Fruit fly (Drosophila melanogaster) whole organism, wandering third instar larva: ENCODE measurements around the gene tal-AA.
A peak's percentile ranks its signal among the peaks of the same experiment; 100 is the strongest.

Experiments
- Abd-B ChIP-seq: fragments of >200 bp; optimal IDR thresholded peaks from 2 replicates; lab custom pipeline; 2017; ENCODE audit warnings: missing biosample characterization, missing genetic modification characterization
- CG32264 ChIP-seq: fragments of 200-800 bp; sonication (Bioruptor generic); optimal IDR thresholded peaks from 2 replicates; lab custom pipeline; 2016; ENCODE audit warnings: missing biosample characterization, missing genetic modification characterization
- CG9705 ChIP-seq: fragments of 200-800 bp; sonication (Bioruptor generic); optimal IDR thresholded peaks from 2 replicates; lab custom pipeline; 2018; ENCODE audit warnings: missing biosample characterization, mild to moderate bottlenecking, missing genetic modification characterization
- CrebA ChIP-seq: fragments of 200-800 bp; sonication (Bioruptor generic); optimal IDR thresholded peaks from 2 replicates; lab custom pipeline; 2016; ENCODE audit warnings: missing biosample characterization, mild to moderate bottlenecking, missing genetic modification characterization, borderline replicate concordance
- Dfd ChIP-seq: fragments of >200 bp; optimal IDR thresholded peaks from 2 replicates; lab custom pipeline; 2017; ENCODE audit warnings: missing biosample characterization, missing genetic modification characterization
- Dif ChIP-seq: fragments of 200-275, 200-300 bp; sonication (Bioruptor generic); optimal IDR thresholded peaks from 2 replicates; lab custom pipeline; 2018; ENCODE audit warnings: missing biosample characterization, missing genetic modification characterization; ENCODE audit not compliant: partially characterized antibody
- HLH106 ChIP-seq: fragments of 200-800 bp; optimal IDR thresholded peaks from 3 replicates; lab custom pipeline; 2019; ENCODE audit warnings: missing biosample characterization, mild to moderate bottlenecking, missing genetic modification characterization, moderate library complexity
- Hr78 ChIP-seq: fragments of >200 bp; optimal IDR thresholded peaks from 2 replicates; lab custom pipeline; 2017; ENCODE audit warnings: missing biosample characterization, missing genetic modification characterization
- Jra ChIP-seq: sonication (Bioruptor generic); optimal IDR thresholded peaks from 2 replicates; lab custom pipeline; 2016; ENCODE audit warnings: missing biosample characterization, missing genetic modification characterization
- Mio ChIP-seq: sonication (Bioruptor generic); optimal IDR thresholded peaks from 2 replicates; lab custom pipeline; 2016; ENCODE audit warnings: missing biosample characterization, missing genetic modification characterization
- Myc ChIP-seq: fragments of >200 bp; optimal IDR thresholded peaks from 2 replicates; lab custom pipeline; 2017
- N ChIP-seq: fragments of >200 bp; optimal IDR thresholded peaks from 2 replicates; lab custom pipeline; 2018; ENCODE audit warnings: missing biosample characterization, missing external identifiers, missing genetic modification characterization
- OdsH ChIP-seq: fragments of 200-800 bp; sonication (Bioruptor generic); optimal IDR thresholded peaks from 2 replicates; lab custom pipeline; 2016; ENCODE audit warnings: missing biosample characterization, mild to moderate bottlenecking, missing genetic modification characterization
- Rel ChIP-seq, 2 experiments: fragments of 200-800 bp; sonication (Bioruptor generic) in 1 of 2; optimal IDR thresholded peaks; 2 replicates in 1 of 2; 3 replicates in 1 of 2; lab custom pipeline; 2016 to 2019; ENCODE audit warnings: mild to moderate bottlenecking in 2 of 2, missing biosample characterization in 2 of 2, missing genetic modification characterization in 2 of 2, moderate library complexity in 1 of 2
- Sp1 ChIP-seq: fragments of 200-800 bp; sonication (Bioruptor generic); optimal IDR thresholded peaks from 3 replicates; lab custom pipeline; 2019; ENCODE audit warnings: missing biosample characterization, mild to moderate bottlenecking, missing genetic modification characterization, moderate library complexity
- Vsx2 ChIP-seq: fragments of 200-300, 225-300 bp; sonication (Bioruptor generic); optimal IDR thresholded peaks from 2 replicates; lab custom pipeline; 2018; ENCODE audit warnings: missing biosample characterization, missing genetic modification characterization; ENCODE audit not compliant: partially characterized antibody
- br ChIP-seq: fragments of 200-800 bp; sonication (Bioruptor generic); optimal IDR thresholded peaks from 2 replicates; lab custom pipeline; 2016; ENCODE audit warnings: missing biosample characterization, missing genetic modification characterization
- brk ChIP-seq: fragments of 200-800 bp; sonication (Bioruptor generic); optimal IDR thresholded peaks from 2 replicates; lab custom pipeline; 2016; ENCODE audit warnings: missing biosample characterization, mild to moderate bottlenecking, missing genetic modification characterization
- dl ChIP-seq, 2 experiments: fragments of 175-275, 200-275 bp in 1 of 2; fragments of 200-275 bp in 1 of 2; sonication (Bioruptor generic); optimal IDR thresholded peaks; lab custom pipeline; 2018; ENCODE audit warnings: mild to moderate bottlenecking in 2 of 2, missing biosample characterization in 2 of 2, missing genetic modification characterization in 2 of 2, moderate library complexity in 2 of 2; ENCODE audit not compliant: partially characterized antibody in 2 of 2, insufficient read depth in 1 of 2
- dmrt93B ChIP-seq: fragments of 200-800 bp; sonication (Bioruptor generic); optimal IDR thresholded peaks from 2 replicates; lab custom pipeline; 2018; ENCODE audit warnings: missing biosample characterization, mild to moderate bottlenecking, missing genetic modification characterization
- dsf ChIP-seq: sonication (Bioruptor generic); optimal IDR thresholded peaks from 2 replicates; lab custom pipeline; 2016; ENCODE audit warnings: missing biosample characterization, missing genetic modification characterization, borderline replicate concordance
- ey ChIP-seq: fragments of 200-800 bp; sonication (Bioruptor generic); optimal IDR thresholded peaks from 2 replicates; lab custom pipeline; 2016; ENCODE audit warnings: missing biosample characterization, missing genetic modification characterization
- foxo ChIP-seq, 2 experiments: fragments of 200-800 bp; sonication (Bioruptor generic); optimal IDR thresholded peaks; 2 replicates in 1 of 2; 3 replicates in 1 of 2; lab custom pipeline; 2016 to 2017; ENCODE audit warnings: missing biosample characterization in 2 of 2, missing genetic modification characterization in 2 of 2
- fru ChIP-seq: fragments of 200-800 bp; sonication (Bioruptor generic); optimal IDR thresholded peaks from 3 replicates; lab custom pipeline; 2016; ENCODE audit warnings: missing biosample characterization, mild to moderate bottlenecking, missing genetic modification characterization
- h ChIP-seq: fragments of 200-800 bp; sonication (Bioruptor generic); optimal IDR thresholded peaks from 3 replicates; lab custom pipeline; 2016; ENCODE audit warnings: missing biosample characterization, mild to moderate bottlenecking, missing genetic modification characterization
- jim ChIP-seq: fragments of 175-275, 200-325 bp; sonication (Bioruptor generic); optimal IDR thresholded peaks from 2 replicates; lab custom pipeline; 2016; ENCODE audit warnings: missing biosample characterization, mild to moderate bottlenecking, missing genetic modification characterization
- pan ChIP-seq: fragments of >200 bp; optimal IDR thresholded peaks from 2 replicates; lab custom pipeline; 2017
- psq ChIP-seq: fragments of 200-800 bp; sonication (Bioruptor generic); optimal IDR thresholded peaks from 3 replicates; lab custom pipeline; 2017; ENCODE audit warnings: missing biosample characterization, mild to moderate bottlenecking, missing genetic modification characterization, moderate library complexity
- rgr ChIP-seq: fragments of 200-800 bp; sonication (Bioruptor generic); optimal IDR thresholded peaks from 3 replicates; lab custom pipeline; 2016; ENCODE audit warnings: missing biosample characterization, mild to moderate bottlenecking, missing genetic modification characterization
- sage ChIP-seq: fragments of 200-800 bp; sonication (Bioruptor generic); optimal IDR thresholded peaks from 2 replicates; lab custom pipeline; 2016; ENCODE audit warnings: missing biosample characterization, mild to moderate bottlenecking, missing genetic modification characterization
- sv ChIP-seq: fragments of 200-800 bp; sonication (Bioruptor generic); optimal IDR thresholded peaks from 3 replicates; lab custom pipeline; 2016; ENCODE audit warnings: missing biosample characterization, missing genetic modification characterization
- tai ChIP-seq: sonication (Bioruptor generic); optimal IDR thresholded peaks from 2 replicates; lab custom pipeline; 2016; ENCODE audit warnings: missing biosample characterization, missing genetic modification characterization
- usp ChIP-seq: fragments of >200 bp; optimal IDR thresholded peaks from 2 replicates; lab custom pipeline; 2017; ENCODE audit warnings: missing biosample characterization, missing genetic modification characterization
- woc ChIP-seq: sonication (Bioruptor generic); optimal IDR thresholded peaks from 2 replicates; lab custom pipeline; 2016; ENCODE audit warnings: missing biosample characterization, mild to moderate bottlenecking, missing genetic modification characterization

Gene tal-AA

DNA sequence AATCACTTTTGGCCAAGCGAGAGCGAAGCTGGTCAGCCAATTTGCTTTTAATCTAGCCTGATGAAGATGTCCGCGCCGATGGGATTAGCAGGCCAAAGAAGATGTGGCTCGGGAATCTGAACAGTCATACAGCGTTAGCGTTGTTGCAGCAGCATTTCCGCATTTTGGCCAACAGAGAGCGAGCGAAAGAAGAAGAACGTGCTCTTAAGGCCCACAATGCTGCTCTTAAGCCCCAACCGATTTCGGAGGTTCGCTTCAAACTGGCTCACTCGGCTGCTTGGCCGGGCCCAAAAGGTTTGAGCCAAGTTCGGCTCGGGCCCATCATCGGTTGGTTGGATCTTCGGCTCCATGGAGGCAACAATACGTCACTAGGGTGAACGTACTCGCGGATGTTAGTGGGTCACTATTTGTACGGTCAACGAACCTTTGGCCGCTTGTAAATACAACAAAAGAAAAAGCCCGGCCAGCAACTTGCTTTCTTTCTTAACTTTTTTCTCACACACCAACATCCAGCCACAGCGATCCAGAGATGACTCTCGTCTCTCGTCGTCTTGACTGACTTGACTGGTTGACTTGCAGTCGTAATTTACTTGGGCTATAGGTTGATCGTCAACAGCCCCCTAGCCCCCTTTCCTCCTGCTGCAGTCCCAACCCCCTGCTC is 23.2 kb upstream of the tal-AA start:
- TF ChIP-seq h (GFP tag; lab: Kevin White, UChicago) (no peak), Dif (GFP tag; lab: Kevin White, UChicago) (peak; percentile 36)

DNA sequence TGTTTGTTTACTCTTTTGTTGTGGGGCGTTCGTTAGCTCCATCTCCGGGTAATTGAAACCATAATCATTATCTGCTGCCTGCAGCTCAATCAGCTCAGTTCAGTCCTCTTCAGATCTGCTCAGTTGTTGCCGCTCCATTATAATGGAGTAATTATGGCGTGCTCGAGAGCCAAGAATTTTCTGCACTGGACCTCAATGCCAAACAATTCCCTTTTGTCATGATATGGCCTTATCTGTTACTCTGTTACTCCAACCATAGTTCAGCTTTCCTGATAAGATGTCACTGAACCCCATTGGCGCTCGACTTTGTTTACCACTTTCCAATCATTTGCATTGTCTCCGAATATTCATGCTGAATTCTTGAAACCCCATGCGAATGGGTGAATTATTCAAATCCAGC is 22.1 kb upstream of the tal-AA start:
- no peak for TF ChIP-seq HLH106 (tag; lab: Kevin White, UChicago)

DNA sequence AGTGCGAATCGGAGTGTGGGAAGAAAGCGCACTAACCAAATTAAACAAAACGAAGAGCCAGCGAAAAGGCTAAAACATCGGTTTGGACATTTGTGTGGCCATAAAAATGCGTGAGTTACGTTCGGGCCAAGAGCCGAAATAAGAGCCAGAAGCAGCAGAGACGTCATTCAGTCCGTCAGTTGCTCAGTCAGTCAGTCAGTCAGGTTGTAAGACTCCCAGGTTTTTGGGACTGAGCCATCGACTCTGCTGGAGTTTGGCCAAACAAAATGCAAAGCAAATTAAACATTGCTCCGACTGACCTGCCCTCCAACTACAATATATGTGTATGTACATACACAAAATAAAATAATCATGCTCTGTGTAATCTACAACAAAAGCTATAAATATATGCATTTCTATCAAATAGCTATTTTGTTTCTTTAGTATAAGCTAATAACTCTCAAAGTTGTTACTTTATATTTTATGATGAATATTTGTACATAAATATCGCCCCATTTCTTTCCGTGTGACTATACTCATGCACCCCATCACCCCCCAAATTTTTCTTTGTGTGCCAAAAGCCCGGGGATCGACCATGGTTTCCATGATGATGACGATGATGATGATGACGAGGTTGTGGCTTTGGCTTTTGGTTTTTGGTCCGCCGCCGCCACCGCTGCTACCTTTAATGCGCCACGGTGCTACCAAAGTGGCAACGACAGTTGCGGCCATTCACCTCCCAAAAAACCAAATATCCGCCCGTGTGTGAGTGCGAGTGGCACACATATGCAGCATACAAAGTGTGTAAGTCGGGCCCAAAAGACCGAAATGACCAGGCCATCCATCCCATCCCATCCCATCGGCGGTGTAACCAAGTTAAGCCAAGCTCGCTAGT is 19.6 kb upstream of the tal-AA start:
- TF ChIP-seq sv (GFP tag; lab: Kevin White, UChicago) (no peak), Mio (GFP tag; lab: Kevin White, UChicago) (no peak), foxo (GFP tag; optimal IDR thresholded peaks at IDR 0.05; lab: Kevin White, UChicago) (peak in 1 of 2 experiments; percentile 76), dl (GFP tag; optimal IDR thresholded peaks at IDR 0.05; lab: Kevin White, UChicago; ENCODE audit: insufficient read depth in 1 of 2, partially characterized antibody in 2 of 2) (no peak), jim (GFP tag; lab: Kevin White, UChicago) (no peak), ey (GFP tag; lab: Kevin White, UChicago) (peak; percentile 32), Vsx2 (GFP tag; lab: Kevin White, UChicago) (no peak), sage (no peak), Dfd (GFP tag; lab: Kevin White, UChicago) (no peak), CG9705 (GFP tag; lab: Kevin White, UChicago) (no peak), woc (peak; percentile 11), Myc (lab: Kevin White, UChicago) (no peak), HLH106 (tag; lab: Kevin White, UChicago) (peak; percentile 76), N (GFP tag; lab: Kevin White, UChicago) (no peak), tai (GFP tag; lab: Kevin White, UChicago) (no peak), h (GFP tag; lab: Kevin White, UChicago) (peak; percentile 70), Sp1 (GFP tag; lab: Kevin White, UChicago) (peak; percentile 75), Rel (GFP tag; optimal IDR thresholded peaks at IDR 0.05; lab: Kevin White, UChicago) (no peak), Rel (tag; optimal IDR thresholded peaks at IDR 0.05; lab: Kevin White, UChicago) (no peak), psq (GFP tag; lab: Kevin White, UChicago) (peak; percentile 45), rgr (peak; percentile 23), br (GFP tag; lab: Kevin White, UChicago) (peak; percentile 63), CrebA (GFP tag; lab: Kevin White, UChicago) (no peak), OdsH (peak; percentile 63), fru (peak; percentile 81), dsf (GFP tag; lab: Kevin White, UChicago) (no peak), CG32264 (GFP tag; lab: Kevin White, UChicago) (no peak), dmrt93B (peak; percentile 44)

DNA sequence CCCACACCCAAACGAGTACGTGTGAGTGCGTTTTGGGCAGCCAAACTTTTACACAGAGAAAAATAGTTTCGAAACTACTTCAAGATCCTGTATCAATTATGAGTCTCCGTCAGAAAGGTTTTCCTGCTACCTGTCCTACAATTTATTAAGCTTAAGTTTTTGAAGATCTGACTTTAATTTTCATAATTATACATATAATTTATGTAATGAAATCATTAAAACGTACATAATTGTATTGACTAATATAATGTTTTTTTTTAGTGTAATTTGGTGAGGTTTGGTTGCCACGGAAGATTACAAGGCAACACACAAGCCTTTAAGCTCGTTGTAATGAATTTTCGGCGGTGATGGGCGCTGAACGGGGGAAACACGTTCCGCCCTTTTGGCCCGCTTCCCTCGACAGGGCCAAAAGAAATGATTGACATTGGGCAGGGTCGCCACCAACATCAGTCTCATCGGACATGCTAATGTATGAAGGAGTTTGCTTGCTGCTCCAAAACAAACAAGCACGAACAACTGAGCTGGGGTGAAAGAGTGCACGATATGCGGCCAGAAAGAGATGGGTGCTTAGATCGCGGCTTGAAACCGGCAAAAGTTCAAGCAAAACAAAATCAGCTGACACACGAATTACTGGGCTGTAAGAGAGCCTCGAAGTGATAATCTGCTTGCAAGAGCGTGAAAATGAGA is 18.8 kb upstream of the tal-AA start:
- TF ChIP-seq brk (GFP tag; lab: Kevin White, UChicago), result no peak
- peak; percentile 28 for TF ChIP-seq h (GFP tag; lab: Kevin White, UChicago)
- no peak for TF ChIP-seq ey (GFP tag; lab: Kevin White, UChicago)
- TF ChIP-seq Jra, result no peak
- TF ChIP-seq fru, result peak; percentile 30
- TF ChIP-seq dl (GFP tag; optimal IDR thresholded peaks at IDR 0.05; lab: Kevin White, UChicago; ENCODE audit: insufficient read depth in 1 of 2, partially characterized antibody in 2 of 2), result no peak
- no peak for TF ChIP-seq usp (GFP tag; lab: Kevin White, UChicago)
- TF ChIP-seq Hr78 (GFP tag; lab: Kevin White, UChicago), result no peak
- TF ChIP-seq HLH106 (tag; lab: Kevin White, UChicago), result peak; percentile 68
- TF ChIP-seq rgr, result no peak
- TF ChIP-seq Dif (GFP tag; lab: Kevin White, UChicago), result peak; percentile 25
- peak in 1 of 2 experiments; percentile 69 for TF ChIP-seq foxo (GFP tag; optimal IDR thresholded peaks at IDR 0.05; lab: Kevin White, UChicago)
- no peak for TF ChIP-seq Dfd (GFP tag; lab: Kevin White, UChicago)
- peak; percentile 17 for TF ChIP-seq psq (GFP tag; lab: Kevin White, UChicago)
- TF ChIP-seq sv (GFP tag; lab: Kevin White, UChicago), result no peak
- TF ChIP-seq CG32264 (GFP tag; lab: Kevin White, UChicago), result no peak
- no peak for TF ChIP-seq pan (lab: Kevin White, UChicago)
- peak; percentile 57 for TF ChIP-seq dmrt93B
- peak; percentile 71 for TF ChIP-seq Sp1 (GFP tag; lab: Kevin White, UChicago)
- TF ChIP-seq CG9705 (GFP tag; lab: Kevin White, UChicago), result peak; percentile 19
- no peak for TF ChIP-seq jim (GFP tag; lab: Kevin White, UChicago)
- no peak for TF ChIP-seq Abd-B (GFP tag; lab: Kevin White, UChicago)
